Worm (Caenorhabditis elegans) whole organism, L1 larva: ENCODE results near the gene T05B9.2.
A peak's percentile ranks its signal among the peaks of the same experiment; 100 is the strongest.

Experiments
- Y116A8C.19 ChIP-seq: sonication (generic microtip); optimal IDR thresholded peaks from 2 replicates; lab custom pipeline; 2016; ENCODE audit warnings: missing compliant biosample characterization, missing genetic modification characterization, borderline replicate concordance
- aha-1 ChIP-seq: fragments of 150-350 bp; optimal IDR thresholded peaks from 2 replicates; lab custom pipeline; 2014; ENCODE audit warnings: missing biosample characterization, missing genetic modification characterization
- elt-3 ChIP-seq, 6 experiments: fragments of 150-350 bp in 1 of 6; sonication (generic microtip); optimal IDR thresholded peaks; 2 replicates each; lab custom pipeline; 2017 to 2018; ENCODE audit warnings: missing biosample characterization in 6 of 6, missing genetic modification characterization in 6 of 6, inconsistent platforms in 1 of 6
- fkh-10 ChIP-seq: sonication (generic microtip); optimal IDR thresholded peaks from 2 replicates; lab custom pipeline; 2017; ENCODE audit warnings: missing biosample characterization, missing genetic modification reagents, missing genetic modification characterization
- unc-62 ChIP-seq: fragments of 150-350 bp; optimal IDR thresholded peaks from 2 replicates; lab custom pipeline; 2014; ENCODE audit warnings: missing biosample characterization, missing genetic modification reagents, missing genetic modification characterization

DNA sequence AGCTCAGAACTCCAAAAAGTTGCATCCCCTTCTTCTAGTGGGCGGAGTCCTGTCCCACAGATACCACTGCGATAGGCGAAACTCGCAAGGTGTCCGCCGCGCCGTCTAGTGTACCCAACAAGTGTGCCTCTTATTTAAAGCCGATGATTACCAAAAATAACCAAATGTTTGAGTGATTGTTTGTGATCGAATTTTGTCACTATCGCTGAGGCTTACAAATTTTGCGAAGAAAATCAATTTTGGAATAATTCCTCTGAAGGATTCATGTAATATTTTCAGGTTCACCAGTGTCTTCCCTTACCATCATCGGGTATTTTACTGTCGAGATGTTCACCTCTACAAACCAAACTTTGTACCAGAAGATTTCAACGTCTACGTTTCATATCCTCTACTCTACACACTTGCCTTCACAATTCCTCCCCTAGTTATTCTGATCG is 31.6 kb upstream of the T05B9.2 start:
- TF ChIP-seq Y116A8C.19 (no peak), unc-62 (no peak), aha-1 (peak; percentile 11), fkh-10 (GFP tag; lab: Kevin White, UChicago) (peak; percentile 53), elt-3 (tag; optimal IDR thresholded peaks at IDR 0.05; lab: Kevin White, UChicago) (peak in 4 of 6 experiments; percentile 9 to 82 (median 46))
